Fruit fly (Drosophila melanogaster) whole organism: ENCODE data around the gene Ziz.

ENCODE experiments used
- EcR ChIP-seq, 2 experiments: fragments of >200 bp; optimal IDR thresholded peaks; 2 replicates each; lab custom pipeline; 2017; ENCODE audit warnings: missing biosample characterization in 2 of 2, missing genetic modification characterization in 2 of 2, missing genetic modification reagents in 2 of 2
- psq ChIP-seq: fragments of >200 bp; optimal IDR thresholded peaks from 2 replicates; lab custom pipeline; 2017

DNA sequence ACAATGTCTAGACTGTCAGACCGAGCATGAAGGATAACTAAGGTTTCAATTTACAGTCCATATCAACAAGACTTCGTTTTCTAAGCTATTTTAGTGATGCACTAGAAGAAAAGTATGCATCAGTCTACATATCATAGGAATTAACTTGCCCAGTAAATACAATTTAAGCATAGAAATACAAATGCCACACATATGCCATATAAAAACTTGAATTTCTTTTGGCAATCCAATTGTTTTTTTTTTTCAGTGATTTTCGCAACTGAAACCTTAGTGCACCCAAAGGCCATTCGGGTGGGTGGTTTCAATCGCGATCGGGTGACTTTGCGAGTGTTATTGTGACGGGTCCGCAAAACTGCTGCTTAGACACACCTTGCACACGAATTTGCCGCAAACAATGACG, 24.5 kb upstream of the Ziz start:
- TF ChIP-seq EcR (GFP tag; optimal IDR thresholded peaks at IDR 0.05; lab: Kevin White, UChicago) (no peak), psq (lab: Kevin White, UChicago) (no peak)
